Worm (Caenorhabditis elegans) whole organism, L4 larva: ENCODE data around the gene acdh-9.

ENCODE experiments used
- F10B5.3 ChIP-seq: sonication (generic microtip); optimal IDR thresholded peaks from 2 replicates; lab custom pipeline; 2016; ENCODE audit warnings: mild to moderate bottlenecking, missing genetic modification characterization, missing compliant biosample characterization
- F37D6.2 ChIP-seq: sonication (generic microtip); optimal IDR thresholded peaks from 2 replicates; lab custom pipeline; 2016; ENCODE audit warnings: mild to moderate bottlenecking, missing genetic modification characterization, missing compliant biosample characterization
- F49E8.2 ChIP-seq: sonication (generic microtip); optimal IDR thresholded peaks from 2 replicates; lab custom pipeline; 2016; ENCODE audit warnings: missing compliant biosample characterization, mild to moderate bottlenecking, missing genetic modification characterization, borderline replicate concordance
- R02D3.7 ChIP-seq: fragments of 150-350 bp; sonication (generic microtip); optimal IDR thresholded peaks from 3 replicates; lab custom pipeline; 2014; ENCODE audit warnings: missing biosample characterization, missing genetic modification characterization
- Y5F2A.4 ChIP-seq: fragments of 200-800 bp; sonication (Bioruptor generic); optimal IDR thresholded peaks from 2 replicates; lab custom pipeline; 2018; ENCODE audit warnings: mild to moderate bottlenecking, missing genetic modification characterization, missing compliant biosample characterization
- aha-1 ChIP-seq: fragments of 150-350 bp; peaks from one replicate; lab custom pipeline; 2014; ENCODE audit warnings: missing biosample characterization, missing genetic modification characterization
- ceh-28 ChIP-seq: fragments of 150-350 bp; optimal IDR thresholded peaks from 2 replicates; lab custom pipeline; 2014; ENCODE audit warnings: missing biosample characterization, missing genetic modification reagents, missing genetic modification characterization
- ceh-32 ChIP-seq: sonication (generic microtip); optimal IDR thresholded peaks from 2 replicates; lab custom pipeline; 2016; ENCODE audit warnings: mild to moderate bottlenecking, missing genetic modification characterization, missing compliant biosample characterization; ENCODE audit not compliant: poor library complexity
- ceh-82 ChIP-seq: sonication (generic microtip); optimal IDR thresholded peaks from 2 replicates; lab custom pipeline; 2017; ENCODE audit warnings: missing biosample characterization, missing genetic modification characterization
- cey-2 ChIP-seq: sonication (generic microtip); optimal IDR thresholded peaks from 3 replicates; lab custom pipeline; 2017; ENCODE audit warnings: missing genetic modification characterization, mild to moderate bottlenecking, missing compliant biosample characterization, antibody characterized with exemption, borderline replicate concordance; ENCODE audit not compliant: insufficient read depth
- daf-19 ChIP-seq: fragments of 200-800 bp; sonication (Bioruptor generic); conservative IDR thresholded peaks from 2 replicates; pipeline ENCODE4 v1.3.6; 2022; ENCODE audit warnings: missing genetic modification characterization, missing compliant biosample characterization
- dmd-6 ChIP-seq: fragments of 200-800 bp; sonication (Bioruptor generic); IDR thresholded peaks from 2 replicates; pipeline ENCODE4 v1.3.6; 2022; ENCODE audit warnings: missing genetic modification reagents, missing genetic modification characterization, missing compliant biosample characterization
- dmd-8 ChIP-seq: fragments of 200-800 bp; sonication (Bioruptor generic); IDR thresholded peaks from 2 replicates; pipeline ENCODE4 v1.3.6; 2022; ENCODE audit warnings: missing genetic modification characterization, missing compliant biosample characterization
- dmd-9 ChIP-seq: fragments of 200-800 bp; sonication (Bioruptor generic); IDR thresholded peaks from 2 replicates; pipeline ENCODE4 v1.3.6; 2022; ENCODE audit warnings: missing genetic modification reagents, missing genetic modification characterization, missing compliant biosample characterization
- gei-8 ChIP-seq: fragments of 200-800 bp; sonication (Bioruptor generic); optimal IDR thresholded peaks from 2 replicates; lab custom pipeline; 2018; ENCODE audit warnings: mild to moderate bottlenecking, missing genetic modification characterization, missing compliant biosample characterization
- hmg-1.1 ChIP-seq: fragments of 200-800 bp; sonication (Bioruptor generic); IDR thresholded peaks from 2 replicates; pipeline ENCODE4 v1.3.6; 2022; ENCODE audit warnings: missing genetic modification reagents, missing genetic modification characterization, missing compliant biosample characterization
- lim-7 ChIP-seq: fragments of 200-800 bp; sonication (Bioruptor generic); IDR thresholded peaks from 2 replicates; pipeline ENCODE4 v1.3.6; 2022; ENCODE audit warnings: missing genetic modification characterization, missing compliant biosample characterization
- lin-1 ChIP-seq: fragments of 200-800 bp; sonication (Bioruptor generic); IDR thresholded peaks from 2 replicates; pipeline ENCODE4 v1.3.6; 2022; ENCODE audit warnings: missing genetic modification reagents, missing genetic modification characterization, missing compliant biosample characterization
- lin-15B ChIP-seq: fragments of 150-350 bp; sonication (generic microtip); optimal IDR thresholded peaks from 3 replicates; lab custom pipeline; 2014; ENCODE audit warnings: missing biosample characterization, missing genetic modification characterization
- nhr-25 ChIP-seq: sonication (generic microtip); optimal IDR thresholded peaks from 2 replicates; lab custom pipeline; 2017; ENCODE audit warnings: missing genetic modification characterization, mild to moderate bottlenecking, missing compliant biosample characterization, antibody characterized with exemption, moderate library complexity, borderline replicate concordance; ENCODE audit not compliant: insufficient read depth
- nhr-76 ChIP-seq: fragments of 150-350 bp; optimal IDR thresholded peaks from 2 replicates; lab custom pipeline; 2014; ENCODE audit warnings: missing biosample characterization, missing genetic modification characterization
- pqm-1 ChIP-seq: sonication (generic microtip); optimal IDR thresholded peaks from 2 replicates; lab custom pipeline; 2017; ENCODE audit warnings: missing biosample characterization, missing genetic modification characterization
- rbr-2 ChIP-seq: sonication (generic microtip); optimal IDR thresholded peaks from 2 replicates; lab custom pipeline; 2016; ENCODE audit warnings: missing genotype, missing genetic modification characterization, missing compliant biosample characterization
- sdz-12 ChIP-seq: fragments of 200-800 bp; sonication (Bioruptor generic); optimal IDR thresholded peaks from 2 replicates; lab custom pipeline; 2018; ENCODE audit warnings: mild to moderate bottlenecking, missing genetic modification characterization, missing compliant biosample characterization
- skn-1 ChIP-seq: fragments of 150-350 bp; optimal IDR thresholded peaks from 2 replicates; lab custom pipeline; 2014; ENCODE audit warnings: missing biosample characterization, missing genetic modification characterization
- snpc-1.2 ChIP-seq: fragments of 200-800 bp; sonication (Bioruptor generic); IDR thresholded peaks from 2 replicates; pipeline ENCODE4 v1.3.6; 2022; ENCODE audit warnings: missing genetic modification reagents, missing genetic modification characterization, missing compliant biosample characterization
- snpc-4 ChIP-seq: fragments of 150-350 bp; optimal IDR thresholded peaks from 2 replicates; lab custom pipeline; 2014; ENCODE audit warnings: missing biosample characterization, missing genetic modification characterization
- tag-97 ChIP-seq: fragments of 200-800 bp; sonication (Bioruptor generic); IDR thresholded peaks from 2 replicates; pipeline ENCODE4 v1.3.6; 2022; ENCODE audit warnings: missing genetic modification characterization, missing compliant biosample characterization
- unc-130 ChIP-seq: sonication (generic microtip); optimal IDR thresholded peaks from 2 replicates; lab custom pipeline; 2016; ENCODE audit warnings: missing genetic modification reagents, missing genetic modification characterization, missing compliant biosample characterization
- unc-62 ChIP-seq, 3 experiments: fragments of 150-350 bp in 1 of 3; sonication (generic microtip); optimal IDR thresholded peaks in 2 of 3; peaks in 1 of 3; 1 replicate in 1 of 3; 2 replicates in 2 of 3; lab custom pipeline; 2014 to 2017; ENCODE audit warnings: missing biosample characterization in 3 of 3, missing genetic modification characterization in 3 of 3, missing genetic modification reagents in 3 of 3, missing genotype in 1 of 3
- zag-1 ChIP-seq: fragments of 150-350 bp; optimal IDR thresholded peaks from 2 replicates; lab custom pipeline; 2014; ENCODE audit warnings: missing biosample characterization, missing genetic modification characterization

Gene acdh-9

ce11 chrII:808457-808856 is 39.9 kb downstream of the acdh-9 start, which contains the start of gene F46F5.11:
Gene F46F5.11 (plus strand): TSS chrII:808757.
- no peak for TF ChIP-seq lin-15B (tag; lab: Kevin White, UChicago)
- no peak for TF ChIP-seq tag-97
- no peak for TF ChIP-seq ceh-28 (tag; lab: Kevin White, UChicago)
- TF ChIP-seq zag-1 (tag; lab: Kevin White, UChicago), result no peak
- no peak for TF ChIP-seq F37D6.2 (tag; lab: Kevin White, UChicago)
- no peak for TF ChIP-seq hmg-1.1 (GFP tag; lab: Robert Waterston, UW)
- no peak for TF ChIP-seq sdz-12
- TF ChIP-seq dmd-8, result no peak
- TF ChIP-seq unc-130, result no peak
- TF ChIP-seq ceh-82, result no peak
- no peak for TF ChIP-seq rbr-2
- no peak for TF ChIP-seq cey-2 (tag; lab: Kevin White, UChicago)
- TF ChIP-seq snpc-1.2 (GFP tag; lab: Robert Waterston, UW), result no peak
- TF ChIP-seq nhr-25 (tag; lab: Kevin White, UChicago), result no peak
- no peak for TF ChIP-seq R02D3.7 (tag; lab: Kevin White, UChicago)
- TF ChIP-seq, all 104 proteins: peak for 0

ce11 chrII:803009-803408 is 45.4 kb downstream of the acdh-9 start, which contains the start of gene F46F5.13:
Gene F46F5.13 (plus strand): TSS chrII:803309.
- TF ChIP-seq daf-19 (GFP tag; lab: Robert Waterston, UW), result no peak

- no peak for TF ChIP-seq cey-2 (tag; lab: Kevin White, UChicago)
- TF ChIP-seq daf-19 (GFP tag; lab: Robert Waterston, UW), result no peak
- no peak for TF ChIP-seq aha-1 (tag; lab: Kevin White, UChicago)
- no peak for TF ChIP-seq nhr-76 (tag; lab: Kevin White, UChicago)
- TF ChIP-seq lim-7 (GFP tag; lab: Robert Waterston, UW), result no peak
- no peak for TF ChIP-seq skn-1 (tag; lab: Kevin White, UChicago)
- TF ChIP-seq nhr-25 (tag; lab: Kevin White, UChicago), result no peak
- no peak for TF ChIP-seq F37D6.2 (tag; lab: Kevin White, UChicago)
- no peak for TF ChIP-seq ceh-32 (tag; lab: Kevin White, UChicago)
- TF ChIP-seq dmd-9 (GFP tag; lab: Robert Waterston, UW), result no peak
- no peak for TF ChIP-seq hmg-1.1 (GFP tag; lab: Robert Waterston, UW)
- no peak for TF ChIP-seq snpc-4 (tag; lab: Kevin White, UChicago)
- TF ChIP-seq F10B5.3 (tag; lab: Kevin White, UChicago), result no peak
- no peak for TF ChIP-seq F49E8.2 (tag; lab: Kevin White, UChicago)
These were observed 48.7 kb downstream of the acdh-9 start, which contains the start of gene F46F5.14 for ce11 chrII:799700-800099. Gene F46F5.14 (plus strand): TSS chrII:800000.

- TF ChIP-seq aha-1 (tag; lab: Kevin White, UChicago) (peak; percentile 91), gei-8 (GFP tag; lab: Kevin White, UChicago) (no peak)
These were observed 51.0 kb downstream of the acdh-9 start for ce11 chrII:797445-797844.

ce11 chrII:796916-797315 is 51.5 kb downstream of the acdh-9 start:
- TF ChIP-seq dmd-6 (GFP tag; lab: Robert Waterston, UW), result no peak
- peak in 1 of 2 experiments; percentile 93 for TF ChIP-seq unc-62 (GFP tag; optimal IDR thresholded peaks at IDR 0.05 in 1 of 2; lab: Kevin White, UChicago)
- no peak for TF ChIP-seq unc-62 (tag; optimal IDR thresholded peaks at IDR 0.05; lab: Kevin White, UChicago)
- no peak for TF ChIP-seq Y5F2A.4 (GFP tag; lab: Kevin White, UChicago)
- no peak for TF ChIP-seq lin-1 (GFP tag; lab: Robert Waterston, UW)
- no peak for TF ChIP-seq pqm-1
